Worm (Caenorhabditis elegans) whole organism, late embryonic: ENCODE results near the gene F37B12.1.

Experiments
- F13H6.1 ChIP-seq: sonication (generic microtip); optimal IDR thresholded peaks from 2 replicates; lab custom pipeline; 2016; ENCODE audit warnings: missing genetic modification characterization, missing compliant biosample characterization
- K02D7.2 ChIP-seq: sonication (generic microtip); optimal IDR thresholded peaks from 2 replicates; lab custom pipeline; 2017; ENCODE audit warnings: mild to moderate bottlenecking, missing genetic modification characterization, missing compliant biosample characterization
- ahr-1 ChIP-seq: sonication (generic microtip); optimal IDR thresholded peaks from 2 replicates; lab custom pipeline; 2016; ENCODE audit warnings: missing genetic modification characterization, missing compliant biosample characterization
- ama-1 ChIP-seq: fragments of 150-350 bp; optimal IDR thresholded peaks from 2 replicates; lab custom pipeline; 2014
- ceh-18 ChIP-seq: sonication (generic microtip); optimal IDR thresholded peaks from 2 replicates; lab custom pipeline; 2016; ENCODE audit warnings: missing genetic modification characterization, missing compliant biosample characterization
- ceh-19 ChIP-seq: fragments of 200-800 bp; sonication (Bioruptor generic); optimal IDR thresholded peaks from 2 replicates; lab custom pipeline; 2018; ENCODE audit warnings: mild to moderate bottlenecking, missing genetic modification characterization, missing compliant biosample characterization
- ceh-31 ChIP-seq: sonication (generic microtip); optimal IDR thresholded peaks from 2 replicates; lab custom pipeline; 2016; ENCODE audit warnings: missing genetic modification characterization, missing compliant biosample characterization
- ceh-34 ChIP-seq: sonication (generic microtip); optimal IDR thresholded peaks from 2 replicates; lab custom pipeline; 2016; ENCODE audit warnings: mild to moderate bottlenecking, missing genetic modification characterization, missing compliant biosample characterization
- ceh-48 ChIP-seq: sonication (generic microtip); optimal IDR thresholded peaks from 2 replicates; lab custom pipeline; 2016; ENCODE audit warnings: missing genetic modification characterization, inconsistent platforms, missing compliant biosample characterization
- ceh-9 ChIP-seq: sonication (generic microtip); optimal IDR thresholded peaks from 2 replicates; lab custom pipeline; 2016; ENCODE audit warnings: mild to moderate bottlenecking, missing genetic modification characterization, inconsistent platforms, missing compliant biosample characterization
- che-1 ChIP-seq: sonication (generic microtip); optimal IDR thresholded peaks from 2 replicates; lab custom pipeline; 2016; ENCODE audit warnings: mild to moderate bottlenecking, missing genetic modification characterization, missing compliant biosample characterization
- dve-1 ChIP-seq: sonication (generic microtip); optimal IDR thresholded peaks from 2 replicates; lab custom pipeline; 2017; ENCODE audit warnings: antibody characterized with exemption, mild to moderate bottlenecking, missing genetic modification characterization, missing compliant biosample characterization
- elt-2 ChIP-seq: sonication (generic microtip); optimal IDR thresholded peaks from 2 replicates; lab custom pipeline; 2016; ENCODE audit warnings: missing genetic modification reagents, missing genetic modification characterization, missing compliant biosample characterization
- elt-4 ChIP-seq: sonication (generic microtip); optimal IDR thresholded peaks from 2 replicates; lab custom pipeline; 2016; ENCODE audit warnings: missing genetic modification characterization, missing compliant biosample characterization
- ets-4 ChIP-seq: sonication (generic microtip); optimal IDR thresholded peaks from 2 replicates; lab custom pipeline; 2016; ENCODE audit warnings: missing genetic modification characterization, missing compliant biosample characterization
- eyg-1 ChIP-seq: sonication (generic microtip); optimal IDR thresholded peaks from 2 replicates; lab custom pipeline; 2016; ENCODE audit warnings: missing genotype, missing genetic modification characterization, missing compliant biosample characterization
- fax-1 ChIP-seq: sonication (generic microtip); optimal IDR thresholded peaks from 2 replicates; lab custom pipeline; 2016; ENCODE audit warnings: missing genotype, missing genetic modification characterization, missing compliant biosample characterization
- gmeb-2 ChIP-seq: sonication (generic microtip); optimal IDR thresholded peaks from 2 replicates; lab custom pipeline; 2016; ENCODE audit warnings: missing genetic modification characterization, inconsistent platforms, missing compliant biosample characterization
- hlh-15 ChIP-seq: sonication (generic microtip); optimal IDR thresholded peaks from 2 replicates; lab custom pipeline; 2016; ENCODE audit warnings: missing genetic modification characterization, missing compliant biosample characterization
- hlh-30 ChIP-seq: sonication (generic microtip); optimal IDR thresholded peaks from 2 replicates; lab custom pipeline; 2017; ENCODE audit warnings: antibody characterized with exemption, missing genetic modification characterization, missing compliant biosample characterization; ENCODE audit not compliant: insufficient read depth
- hlh-8 ChIP-seq: sonication (generic microtip); optimal IDR thresholded peaks from 2 replicates; lab custom pipeline; 2016; ENCODE audit warnings: missing genotype, missing genetic modification characterization, missing compliant biosample characterization
- mec-3 ChIP-seq: sonication (generic microtip); optimal IDR thresholded peaks from 2 replicates; lab custom pipeline; 2016; ENCODE audit warnings: borderline replicate concordance, missing genetic modification characterization, missing compliant biosample characterization
- npax-4 ChIP-seq: sonication (generic microtip); optimal IDR thresholded peaks from 2 replicates; lab custom pipeline; 2016; ENCODE audit warnings: missing genetic modification characterization, missing compliant biosample characterization
- odd-2 ChIP-seq: sonication (generic microtip); optimal IDR thresholded peaks from 2 replicates; lab custom pipeline; 2017; ENCODE audit warnings: antibody characterized with exemption, mild to moderate bottlenecking, missing genetic modification characterization, missing compliant biosample characterization
- pag-3 ChIP-seq: sonication (generic microtip); optimal IDR thresholded peaks from 2 replicates; lab custom pipeline; 2016; ENCODE audit warnings: missing compliant biosample characterization, missing genetic modification characterization, borderline replicate concordance
- pax-1 ChIP-seq: fragments of 150-350 bp; optimal IDR thresholded peaks from 2 replicates; lab custom pipeline; 2014; ENCODE audit warnings: missing biosample characterization, missing genetic modification characterization
- ref-2 ChIP-seq: sonication (generic microtip); optimal IDR thresholded peaks from 2 replicates; lab custom pipeline; 2016; ENCODE audit warnings: missing genetic modification characterization, missing compliant biosample characterization
- rnt-1 ChIP-seq: sonication (generic microtip); optimal IDR thresholded peaks from 2 replicates; lab custom pipeline; 2016; ENCODE audit warnings: missing genetic modification characterization, missing compliant biosample characterization
- sdc-2 ChIP-seq: sonication (generic microtip); optimal IDR thresholded peaks from 2 replicates; lab custom pipeline; 2016; ENCODE audit warnings: missing genotype, missing genetic modification characterization, missing compliant biosample characterization
- tbx-2 ChIP-seq: sonication (generic microtip); optimal IDR thresholded peaks from 2 replicates; lab custom pipeline; 2016; ENCODE audit warnings: missing genetic modification characterization, missing compliant biosample characterization
- unc-3 ChIP-seq, 2 experiments: fragments of 200-800 bp in 1 of 2; sonication (Bioruptor generic) in 1 of 2; sonication (generic microtip) in 1 of 2; conservative IDR thresholded peaks in 1 of 2; optimal IDR thresholded peaks in 1 of 2; 2 replicates each; pipeline versions ENCODE4 v1.3.6 to Lab custom; 2016 to 2022; ENCODE audit warnings: missing compliant biosample characterization in 2 of 2, missing genetic modification characterization in 2 of 2, missing genetic modification reagents in 1 of 2
- unc-42 ChIP-seq: sonication (generic microtip); optimal IDR thresholded peaks from 2 replicates; lab custom pipeline; 2016; ENCODE audit warnings: missing genotype, missing genetic modification characterization, missing compliant biosample characterization
- unc-86 ChIP-seq: sonication (generic microtip); optimal IDR thresholded peaks from 2 replicates; lab custom pipeline; 2016; ENCODE audit warnings: missing genetic modification characterization, missing compliant biosample characterization
- zip-5 ChIP-seq: sonication (generic microtip); optimal IDR thresholded peaks from 2 replicates; lab custom pipeline; 2016; ENCODE audit warnings: missing genetic modification characterization, missing compliant biosample characterization

Gene F37B12.1

ce11 chrII:9013341-9013740 is 15.7 kb downstream of the F37B12.1 start:
- peak; percentile 23 for TF ChIP-seq elt-4 (tag; lab: Kevin White, UChicago)
- peak; percentile 14 for TF ChIP-seq ref-2 (tag; lab: Kevin White, UChicago)
- peak; percentile 64 for TF ChIP-seq mec-3 (tag; lab: Kevin White, UChicago)
- TF ChIP-seq fax-1 = no peak
- no peak for TF ChIP-seq F13H6.1 (tag; lab: Kevin White, UChicago)
- no peak for TF ChIP-seq K02D7.2 (tag; lab: Kevin White, UChicago)
- no peak for TF ChIP-seq unc-3 (GFP tag; conservative IDR thresholded peaks at IDR 0.05; lab: Robert Waterston, UW)
- TF ChIP-seq unc-3 (tag; optimal IDR thresholded peaks at IDR 0.05; lab: Kevin White, UChicago) = no peak
- TF ChIP-seq ceh-18 (tag; lab: Kevin White, UChicago) = peak; percentile 42
- peak; percentile 61 for TF ChIP-seq ceh-34 (tag; lab: Kevin White, UChicago)
- TF ChIP-seq hlh-30 (tag; lab: Kevin White, UChicago) = peak; percentile 65
- peak; percentile 9 for TF ChIP-seq ceh-31 (tag; lab: Kevin White, UChicago)
- TF ChIP-seq sdc-2 = peak; percentile 39
- TF ChIP-seq unc-86 (tag; lab: Kevin White, UChicago) = no peak
- no peak for TF ChIP-seq hlh-15 (tag; lab: Kevin White, UChicago)

ce11 chrII:9010708-9011107 is 18.4 kb downstream of the F37B12.1 start:
- no peak for TF ChIP-seq hlh-8 (tag; lab: Kevin White, UChicago)
- TF ChIP-seq ceh-19 (GFP tag; lab: Kevin White, UChicago) = peak; percentile 15
- TF ChIP-seq ceh-9 (tag; lab: Kevin White, UChicago) = no peak
- no peak for TF ChIP-seq pag-3 (tag; lab: Kevin White, UChicago)
- TF ChIP-seq npax-4 (tag; lab: Kevin White, UChicago) = no peak
- no peak for TF ChIP-seq ahr-1 (tag; lab: Kevin White, UChicago)
- peak; percentile 17 for TF ChIP-seq ceh-31 (tag; lab: Kevin White, UChicago)
- no peak for TF ChIP-seq gmeb-2
- no peak for TF ChIP-seq ceh-48 (tag; lab: Kevin White, UChicago)
- TF ChIP-seq unc-42 (tag; lab: Kevin White, UChicago) = peak; percentile 82
- TF ChIP-seq ets-4 = no peak

- TF ChIP-seq dve-1 (tag; lab: Kevin White, UChicago) (peak; percentile 15), elt-2 (tag; lab: Kevin White, UChicago) (peak; percentile 98), rnt-1 (tag; lab: Kevin White, UChicago) (no peak), ama-1 (lab: Kevin White, UChicago) (no peak)
Observed at ce11 chrII:9009976-9010702, 18.9 kb downstream of the F37B12.1 start.

- TF ChIP-seq tbx-2 (tag; lab: Kevin White, UChicago) = no peak
Observed at ce11 chrII:9007741-9008140, 21.3 kb downstream of the F37B12.1 start.

ce11 chrII:9005067-9005466 is 24.0 kb downstream of the F37B12.1 start, which contains the start of gene F44G4.7:
Gene F44G4.7 (minus strand): TSS chrII:9005167.
- TF ChIP-seq che-1 (no peak), pax-1 (tag; lab: Kevin White, UChicago) (no peak), odd-2 (tag; lab: Kevin White, UChicago) (no peak), eyg-1 (tag; lab: Kevin White, UChicago) (no peak), hlh-30 (tag; lab: Kevin White, UChicago) (no peak), zip-5 (no peak)
